Fruit fly (Drosophila melanogaster) whole organism, embryonic: ENCODE data around the gene CtsF.

Experiments used
- ATbp ChIP-seq: fragments of 200-800 bp; sonication (Bioruptor generic); optimal IDR thresholded peaks from 2 replicates; lab custom pipeline; 2017; ENCODE audit warnings: missing biosample characterization, mild to moderate bottlenecking, missing genetic modification characterization, missing genetic modification reagents
- Ada2b ChIP-seq: fragments of 200-800 bp; sonication (Bioruptor generic); IDR thresholded peaks from 2 replicates; pipeline ENCODE4 v1.3.6; 2022; ENCODE audit warnings: missing biosample characterization, missing genetic modification characterization
- Asciz ChIP-seq: fragments of 200-800 bp; sonication (Bioruptor generic); optimal IDR thresholded peaks from 2 replicates; lab custom pipeline; 2017; ENCODE audit warnings: missing biosample characterization, mild to moderate bottlenecking, missing genetic modification characterization, missing genetic modification reagents
- Awh ChIP-seq: fragments of 200-800 bp; sonication (Bioruptor generic); IDR thresholded peaks from 2 replicates; pipeline ENCODE4, ENCODE4 v1.3.6; 2022; ENCODE audit warnings: missing biosample characterization, missing genetic modification characterization
- CG13287 ChIP-seq: fragments of 200-800 bp; sonication (Bioruptor generic); IDR thresholded peaks from 2 replicates; pipeline ENCODE4 v1.3.6; 2022; ENCODE audit warnings: missing biosample characterization, missing genetic modification characterization; ENCODE audit not compliant: partially characterized antibody
- CG1647 ChIP-seq: fragments of 200-800 bp; sonication (Bioruptor generic); optimal IDR thresholded peaks from 3 replicates; lab custom pipeline; 2016; ENCODE audit warnings: missing biosample characterization, missing genetic modification characterization
- CG16779 ChIP-seq: fragments of 200-800 bp; sonication (Bioruptor generic); IDR thresholded peaks from 2 replicates; pipeline ENCODE4 v1.3.6; 2022; ENCODE audit warnings: missing biosample characterization, missing genetic modification characterization
- CG16813 ChIP-seq: fragments of 200-800 bp; sonication (Bioruptor generic); IDR thresholded peaks from 3 replicates; pipeline ENCODE4 v1.3.6; 2022; ENCODE audit warnings: missing biosample characterization, missing genetic modification characterization; ENCODE audit not compliant: partially characterized antibody
- CG16815 ChIP-seq: fragments of 200-800 bp; sonication (Bioruptor generic); optimal IDR thresholded peaks from 3 replicates; lab custom pipeline; 2017; ENCODE audit warnings: missing biosample characterization, mild to moderate bottlenecking, missing genetic modification characterization
- CG17186 ChIP-seq: fragments of 200-800 bp; sonication (Bioruptor generic); optimal IDR thresholded peaks from 3 replicates; lab custom pipeline; 2017; ENCODE audit warnings: missing biosample characterization, missing genetic modification reagents, missing genetic modification characterization
- CG17385 ChIP-seq: fragments of 200-800 bp; sonication (Bioruptor generic); optimal IDR thresholded peaks from 3 replicates; lab custom pipeline; 2018; ENCODE audit warnings: missing biosample characterization, mild to moderate bottlenecking, missing genetic modification characterization
- CG17612 ChIP-seq: fragments of 200-800 bp; sonication (Bioruptor generic); IDR thresholded peaks from 2 replicates; pipeline ENCODE4 v1.3.6; 2022; ENCODE audit warnings: missing biosample characterization, missing genetic modification characterization
- CG17829 ChIP-seq: fragments of 200-800 bp; optimal IDR thresholded peaks from 2 replicates; lab custom pipeline; 2019; ENCODE audit warnings: missing biosample characterization, mild to moderate bottlenecking, missing genetic modification characterization, moderate library complexity
- CG18262 ChIP-seq: fragments of 200-800 bp; optimal IDR thresholded peaks from 3 replicates; lab custom pipeline; 2019; ENCODE audit warnings: missing biosample characterization, mild to moderate bottlenecking, missing genetic modification characterization, moderate library complexity
- CG30403 ChIP-seq: fragments of 200-800 bp; sonication (Bioruptor generic); optimal IDR thresholded peaks from 3 replicates; lab custom pipeline; 2016; ENCODE audit warnings: missing biosample characterization, missing genetic modification characterization
- CG30431 ChIP-seq: fragments of 200-800 bp; sonication (Bioruptor generic); optimal IDR thresholded peaks from 2 replicates; lab custom pipeline; 2017; ENCODE audit warnings: missing biosample characterization, missing genetic modification characterization
- CG3995 ChIP-seq: fragments of 200-800 bp; sonication (Bioruptor generic); optimal IDR thresholded peaks from 3 replicates; lab custom pipeline; 2016; ENCODE audit warnings: missing biosample characterization, missing genetic modification characterization
- CG4854 ChIP-seq: fragments of 200-800 bp; sonication (Bioruptor generic); optimal IDR thresholded peaks from 2 replicates; lab custom pipeline; 2016; ENCODE audit warnings: missing biosample characterization, missing genetic modification characterization, inconsistent platforms
- CG7745 ChIP-seq: fragments of 200-800 bp; sonication (Bioruptor generic); optimal IDR thresholded peaks from 2 replicates; lab custom pipeline; 2018; ENCODE audit warnings: missing biosample characterization, mild to moderate bottlenecking, missing genetic modification characterization, moderate library complexity
- CG8281 ChIP-seq: fragments of 200-800 bp; sonication (Bioruptor generic); optimal IDR thresholded peaks from 2 replicates; lab custom pipeline; 2018; ENCODE audit warnings: missing biosample characterization, mild to moderate bottlenecking, missing genetic modification characterization, moderate library complexity
- CG8924 ChIP-seq: fragments of 200-800 bp; optimal IDR thresholded peaks from 3 replicates; lab custom pipeline; 2019; ENCODE audit warnings: missing biosample characterization, mild to moderate bottlenecking, missing genetic modification characterization, moderate library complexity
- CG9215 ChIP-seq: fragments of 200-800 bp; sonication (Bioruptor generic); IDR thresholded peaks from 2 replicates; pipeline ENCODE4 v1.3.6; 2022; ENCODE audit warnings: missing biosample characterization, missing genetic modification characterization
- Dp ChIP-seq: fragments of 200-800 bp; sonication (Bioruptor generic); optimal IDR thresholded peaks from 2 replicates; lab custom pipeline; 2018; ENCODE audit warnings: missing biosample characterization, mild to moderate bottlenecking, missing genetic modification characterization, moderate library complexity
- E2f2 ChIP-seq: fragments of 200-800 bp; sonication (Bioruptor generic); IDR thresholded peaks from 2 replicates; pipeline ENCODE4 v1.3.6; 2022; ENCODE audit warnings: missing biosample characterization, missing genetic modification characterization
- Fer1 ChIP-seq: fragments of 200-800 bp; sonication (Bioruptor generic); optimal IDR thresholded peaks from 2 replicates; lab custom pipeline; 2017; ENCODE audit warnings: missing biosample characterization, mild to moderate bottlenecking, missing genetic modification characterization
- HHEX ChIP-seq: fragments of 200-800 bp; sonication (Bioruptor generic); optimal IDR thresholded peaks from 3 replicates; lab custom pipeline; 2017; ENCODE audit warnings: missing biosample characterization, mild to moderate bottlenecking, missing genetic modification characterization, missing genetic modification reagents
- Hmr ChIP-seq: fragments of 200-800 bp; sonication (Bioruptor generic); optimal IDR thresholded peaks from 3 replicates; lab custom pipeline; 2017; ENCODE audit warnings: mild to moderate bottlenecking, missing biosample characterization, missing genetic modification reagents, missing genetic modification characterization
- Hr78 ChIP-seq, 2 experiments: fragments of 200-800 bp in 1 of 2; fragments of >200 bp in 1 of 2; sonication (Bioruptor generic) in 1 of 2; optimal IDR thresholded peaks; 2 replicates each; lab custom pipeline; 2017 to 2019; ENCODE audit warnings: missing biosample characterization in 2 of 2, missing genetic modification characterization in 2 of 2, mild to moderate bottlenecking in 1 of 2, moderate library complexity in 1 of 2
- Meics ChIP-seq: fragments of 200-800 bp; sonication (Bioruptor generic); optimal IDR thresholded peaks from 2 replicates; lab custom pipeline; 2017; ENCODE audit warnings: missing biosample characterization, mild to moderate bottlenecking, missing genetic modification characterization
- NC2β ChIP-seq: fragments of 200-800 bp; sonication (Bioruptor generic); optimal IDR thresholded peaks from 2 replicates; lab custom pipeline; 2016; ENCODE audit warnings: missing biosample characterization, missing genetic modification characterization
- Nf-YB ChIP-seq: fragments of 200-800 bp; sonication (Bioruptor generic); optimal IDR thresholded peaks from 3 replicates; lab custom pipeline; 2019; ENCODE audit warnings: missing biosample characterization, mild to moderate bottlenecking, missing genetic modification characterization, moderate library complexity
- Six4 ChIP-seq: fragments of 200-800 bp; sonication (Bioruptor generic); optimal IDR thresholded peaks from 2 replicates; lab custom pipeline; 2016; ENCODE audit warnings: missing biosample characterization, missing genetic modification characterization
- TFAM ChIP-seq: fragments of 200-800 bp; sonication (Bioruptor generic); optimal IDR thresholded peaks from 2 replicates; lab custom pipeline; 2017; ENCODE audit warnings: missing biosample characterization, missing genetic modification characterization, inconsistent platforms
- Usf ChIP-seq: fragments of 200-800 bp; sonication (Bioruptor generic); optimal IDR thresholded peaks from 2 replicates; lab custom pipeline; 2017; ENCODE audit warnings: missing genotype, missing biosample characterization, missing genetic modification characterization
- chinmo ChIP-seq: fragments of 200-800 bp; sonication (Bioruptor generic); IDR thresholded peaks from 4 replicates; pipeline ENCODE4 v1.3.6; 2022; ENCODE audit warnings: missing biosample characterization, missing genetic modification characterization; ENCODE audit not compliant: partially characterized antibody
- crc ChIP-seq: fragments of 200-800 bp; sonication (Bioruptor generic); optimal IDR thresholded peaks from 2 replicates; lab custom pipeline; 2016; ENCODE audit warnings: missing biosample characterization, missing genetic modification characterization
- eyg ChIP-seq: fragments of 200-800 bp; sonication (Bioruptor generic); optimal IDR thresholded peaks from 3 replicates; lab custom pipeline; 2016; ENCODE audit warnings: missing biosample characterization, missing genetic modification characterization
- fd3F ChIP-seq: fragments of 200-800 bp; sonication (Bioruptor generic); optimal IDR thresholded peaks from 2 replicates; lab custom pipeline; 2018; ENCODE audit warnings: missing biosample characterization, mild to moderate bottlenecking, missing genetic modification characterization, moderate library complexity
- ftz-f1 ChIP-seq: fragments of 200-800 bp; sonication (Bioruptor generic); optimal IDR thresholded peaks from 2 replicates; lab custom pipeline; 2016; ENCODE audit warnings: missing biosample characterization, missing genetic modification characterization
- fu2 ChIP-seq: fragments of 200-800 bp; sonication (Bioruptor generic); optimal IDR thresholded peaks from 2 replicates; lab custom pipeline; 2016; ENCODE audit warnings: missing biosample characterization, missing genetic modification characterization
- grn ChIP-seq: fragments of 200-800 bp; sonication (Bioruptor generic); optimal IDR thresholded peaks from 3 replicates; lab custom pipeline; 2017; ENCODE audit warnings: missing biosample characterization, missing genetic modification characterization
- hbn ChIP-seq: fragments of 200-800 bp; sonication (Bioruptor generic); IDR thresholded peaks from 2 replicates; pipeline ENCODE4 v1.3.6; 2022; ENCODE audit warnings: missing biosample characterization, missing genetic modification characterization; ENCODE audit not compliant: partially characterized antibody
- ken ChIP-seq: fragments of 200-800 bp; sonication (Bioruptor generic); IDR thresholded peaks from 3 replicates; pipeline ENCODE4 v1.3.6; 2022; ENCODE audit warnings: missing biosample characterization, missing genetic modification characterization
- lab ChIP-seq: fragments of 200-800 bp; sonication (Bioruptor generic); optimal IDR thresholded peaks from 3 replicates; lab custom pipeline; 2017; ENCODE audit warnings: missing biosample characterization, missing genetic modification characterization, mild to moderate bottlenecking, moderate library complexity, missing genetic modification reagents
- lmd ChIP-seq: fragments of 200-800 bp; sonication (Bioruptor generic); IDR thresholded peaks from 2 replicates; pipeline ENCODE4 v1.3.6; 2022; ENCODE audit warnings: missing biosample characterization, missing genetic modification characterization
- sisA ChIP-seq: fragments of 200-800 bp; sonication (Bioruptor generic); IDR thresholded peaks from 2 replicates; pipeline ENCODE4 v1.3.6; 2022; ENCODE audit warnings: missing biosample characterization, missing genetic modification characterization
- slbo ChIP-seq: fragments of 200-800 bp; sonication (Bioruptor generic); IDR thresholded peaks from 2 replicates; pipeline ENCODE4 v1.3.6; 2022; ENCODE audit warnings: missing biosample characterization, missing genetic modification characterization
- sug ChIP-seq: fragments of 200-800 bp; optimal IDR thresholded peaks from 2 replicates; lab custom pipeline; 2019; ENCODE audit warnings: missing biosample characterization, mild to moderate bottlenecking, missing genetic modification characterization, moderate library complexity
- toy ChIP-seq: fragments of 200-800 bp; sonication (Bioruptor generic); IDR thresholded peaks from 2 replicates; pipeline ENCODE4 v1.3.6; 2022; ENCODE audit warnings: missing biosample characterization, missing genetic modification characterization
- tup ChIP-seq: fragments of 200-800 bp; sonication (Bioruptor generic); optimal IDR thresholded peaks from 2 replicates; lab custom pipeline; 2016; ENCODE audit warnings: missing biosample characterization, mild to moderate bottlenecking, missing genetic modification characterization, moderate library complexity
- usp ChIP-seq: fragments of >200 bp; optimal IDR thresholded peaks from 2 replicates; lab custom pipeline; 2017; ENCODE audit warnings: missing biosample characterization, missing genetic modification characterization
- wor ChIP-seq: fragments of 200-800 bp; sonication (Bioruptor generic); IDR thresholded peaks from 2 replicates; pipeline ENCODE4 v1.3.6; 2022; ENCODE audit warnings: missing biosample characterization, missing genetic modification characterization

CtsF gene

DNA sequence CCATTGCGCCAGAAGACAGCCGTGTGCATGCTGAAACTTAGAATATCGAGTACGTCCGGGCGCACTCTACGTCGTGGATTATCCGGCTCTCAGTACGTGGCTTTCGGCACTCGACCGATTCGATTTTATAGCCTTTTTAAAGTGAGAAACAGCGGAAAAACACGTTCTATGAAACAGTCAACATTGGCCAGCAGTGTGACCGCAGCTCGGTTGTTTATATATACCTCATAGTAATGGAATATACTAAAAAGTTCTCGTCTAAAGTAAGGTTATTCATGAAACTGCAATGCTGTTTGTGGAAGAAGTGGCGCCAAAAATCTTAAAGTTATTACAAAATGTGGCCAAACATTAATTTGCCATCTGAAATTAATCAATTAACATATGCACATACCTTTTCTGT is 45.8 kb upstream of the CtsF start (continued):
- TF ChIP-seq CG18262 (tag; lab: Kevin White, UChicago) (no peak), CG30403 (GFP tag; lab: Kevin White, UChicago) (peak; percentile 11), lmd (GFP tag; lab: Robert Waterston, UW) (no peak; the same call in 1 of the 2 replicates), CG17829 (tag; lab: Kevin White, UChicago) (peak; percentile 22), CG4854 (no peak), Meics (GFP tag; lab: Kevin White, UChicago) (peak; percentile 60), Fer1 (GFP tag; lab: Kevin White, UChicago) (no peak), lab (GFP tag; lab: Kevin White, UChicago) (no peak), NC2β (GFP tag; lab: Kevin White, UChicago) (no peak), CG13287 (GFP tag; lab: Robert Waterston, UW) (peak; percentile 43; the same call in 1 of the 2 replicates), hbn (no peak), CG7745 (no peak), wor (GFP tag; lab: Robert Waterston, UW) (no peak), CG17385 (no peak), CG30431 (GFP tag; lab: Kevin White, UChicago) (no peak), CG16813 (no peak), CG16779 (no peak), CG1647 (GFP tag; lab: Kevin White, UChicago) (no peak), tup (GFP tag; lab: Kevin White, UChicago) (no peak), Hmr (GFP tag; lab: Kevin White, UChicago) (peak; percentile 24), toy (no peak), slbo (GFP tag; lab: Robert Waterston, UW) (no peak), Six4 (GFP tag; lab: Kevin White, UChicago) (no peak), ATbp (GFP tag; lab: Kevin White, UChicago) (no peak), sisA (GFP tag; lab: Robert Waterston, UW) (no peak), CG3995 (GFP tag; lab: Kevin White, UChicago) (no peak), ken (GFP tag; lab: Robert Waterston, UW) (no peak), eyg (no peak), sug (no peak), chinmo (no peak), CG9215 (GFP tag; lab: Robert Waterston, UW) (no peak), HHEX (GFP tag; lab: Kevin White, UChicago) (no peak), Nf-YB (GFP tag; lab: Kevin White, UChicago) (no peak), usp (GFP tag; lab: Kevin White, UChicago) (no peak), ftz-f1 (no peak), CG8924 (no peak), Dp (GFP tag; lab: Kevin White, UChicago) (peak; percentile 78), CG17612 (GFP tag; lab: Robert Waterston, UW) (no peak), E2f2 (GFP tag; lab: Robert Waterston, UW) (peak; percentile 84), Awh (GFP tag; lab: Robert Waterston, UW) (no peak), TFAM (no peak), CG8281 (tag; lab: Kevin White, UChicago) (no peak), CG16815 (GFP tag; lab: Kevin White, UChicago) (no peak), fd3F (GFP tag; lab: Kevin White, UChicago) (no peak), Usf (GFP tag; lab: Kevin White, UChicago) (no peak), Ada2b (GFP tag; lab: Robert Waterston, UW) (no peak), fu2 (GFP tag; lab: Kevin White, UChicago) (no peak), crc (GFP tag; lab: Kevin White, UChicago) (no peak), grn (no peak), CG17186 (GFP tag; lab: Kevin White, UChicago) (peak; percentile 44), Hr78 (GFP tag; optimal IDR thresholded peaks at IDR 0.05; lab: Kevin White, UChicago) (no peak), Asciz (GFP tag; lab: Kevin White, UChicago) (no peak)
